Worm (Caenorhabditis elegans): ENCODE results near the gene cyn-11.

Gene cyn-11

DNA sequence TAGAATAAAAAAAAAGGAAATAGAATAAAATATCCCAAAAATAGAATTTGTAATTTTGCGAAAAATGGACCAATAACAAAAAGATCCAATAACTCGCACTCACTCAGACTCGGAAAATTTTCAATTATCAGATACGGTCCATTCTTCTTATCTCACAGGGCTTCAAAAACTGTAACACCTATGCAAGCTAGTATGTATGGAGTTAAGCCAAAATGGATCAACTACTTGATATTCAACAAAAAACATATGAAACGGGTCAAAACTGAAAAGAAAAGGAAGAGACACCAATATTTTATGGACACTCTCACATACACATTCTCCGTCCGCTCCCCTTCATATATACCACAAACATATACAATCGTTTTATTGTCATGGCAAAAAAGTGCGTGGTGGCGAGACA, 30.5 kb downstream of the cyn-11 start, which contains the start of gene C34C6.9:
Gene C34C6.9 (plus strand): TSS at position 301 of the 400 bp plus-strand sequence.
- no peak for TF ChIP-seq dpl-1 (GFP tag; optimal IDR thresholded peaks at IDR 0.05)
- TF ChIP-seq ztf-11 (tag; optimal IDR thresholded peaks at IDR 0.05): no peak
- TF ChIP-seq jun-1 (tag; optimal IDR thresholded peaks at IDR 0.05): no peak
- no peak for TF ChIP-seq ets-5 (GFP tag; IDR thresholded peaks at IDR 0.05)
- no peak for TF ChIP-seq ama-1 (optimal IDR thresholded peaks at IDR 0.05)
- no peak for TF ChIP-seq lin-35 (GFP tag; optimal IDR thresholded peaks at IDR 0.05)
- no peak for TF ChIP-seq Y116A8C.19 (tag; optimal IDR thresholded peaks at IDR 0.05; ENCODE audit: borderline replicate concordance)
- TF ChIP-seq elt-2 (tag; optimal IDR thresholded peaks at IDR 0.05): no peak
- TF ChIP-seq elt-3 (tag; optimal IDR thresholded peaks at IDR 0.05): no peak
- TF ChIP-seq C04F5.9 (tag; optimal IDR thresholded peaks at IDR 0.05): no peak
- no peak for TF ChIP-seq dsc-1 (tag; optimal IDR thresholded peaks at IDR 0.05)
- no peak for TF ChIP-seq tlp-1 (tag; optimal IDR thresholded peaks at IDR 0.05)
- TF ChIP-seq ceh-8 (GFP tag; optimal IDR thresholded peaks at IDR 0.05): no peak
- TF ChIP-seq grh-1 (GFP tag; IDR thresholded peaks at IDR 0.05): no peak

- TF ChIP-seq ztf-4 (tag; optimal IDR thresholded peaks at IDR 0.05): no peak
- TF ChIP-seq pax-3 (tag; optimal IDR thresholded peaks at IDR 0.05): no peak
- no peak for TF ChIP-seq zip-4 (GFP tag; optimal IDR thresholded peaks at IDR 0.05)
- TF ChIP-seq mab-9 (GFP tag; IDR thresholded peaks at IDR 0.05): no peak
- no peak for TF ChIP-seq F16B12.6 (tag; optimal IDR thresholded peaks at IDR 0.05)
- no peak for TF ChIP-seq C16A3.4 (tag; optimal IDR thresholded peaks at IDR 0.05)
- TF ChIP-seq sptf-1 (tag; optimal IDR thresholded peaks at IDR 0.05): no peak
- TF ChIP-seq jun-1 (tag; optimal IDR thresholded peaks at IDR 0.05): no peak
- no peak for TF ChIP-seq nhr-76 (tag; optimal IDR thresholded peaks at IDR 0.05)
Measured at ce11 chrII:8684824-8685223, 31.3 kb downstream of the cyn-11 start, which contains the start of gene hgap-2. Gene hgap-2 (minus strand): TSS chrII:8684924.

DNA sequence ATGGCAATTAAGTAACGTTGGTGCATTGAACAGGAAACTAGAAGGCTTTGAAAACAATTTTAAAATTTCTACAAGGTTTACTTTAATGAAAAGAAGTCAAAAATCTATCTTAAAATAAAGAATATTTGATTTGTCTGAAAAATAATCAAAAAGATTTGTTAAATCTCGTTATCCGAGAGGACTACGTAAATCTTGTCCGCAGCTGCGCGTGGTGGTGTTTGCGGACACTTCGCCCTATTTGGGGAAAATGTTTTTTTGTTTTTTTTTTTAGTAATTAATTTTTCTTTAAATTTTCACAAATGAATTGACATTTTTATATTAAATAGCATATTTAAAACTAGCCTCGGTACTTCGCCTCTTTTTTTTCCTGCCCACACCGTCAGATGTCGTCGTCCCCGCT, 32.1 kb downstream of the cyn-11 start:
- TF ChIP-seq nhr-12 (tag; optimal IDR thresholded peaks at IDR 0.05) (no peak), ztf-11 (tag; optimal IDR thresholded peaks at IDR 0.05) (peak in 1 of 2 experiments; percentile 24), lin-13 (GFP tag; optimal IDR thresholded peaks at IDR 0.05) (peak; percentile 5), egl-13 (tag; optimal IDR thresholded peaks at IDR 0.05) (peak; percentile 21), mef-2 (tag; optimal IDR thresholded peaks at IDR 0.05) (no peak), nhr-77 (tag; optimal IDR thresholded peaks at IDR 0.05) (no peak), nhr-19 (GFP tag; conservative IDR thresholded peaks at IDR 0.05) (peak; percentile 21; the same call in 1 of the 2 replicates), nhr-11 (tag; optimal IDR thresholded peaks at IDR 0.05) (no peak), Y116A8C.19 (tag; optimal IDR thresholded peaks at IDR 0.05; ENCODE audit: borderline replicate concordance) (no peak), mep-1 (tag; optimal IDR thresholded peaks at IDR 0.05) (peak; percentile 76), lin-39 (tag; optimal IDR thresholded peaks at IDR 0.05) (peak; percentile 18), ama-1 (optimal IDR thresholded peaks at IDR 0.05) (no peak), snu-23 (GFP tag; optimal IDR thresholded peaks at IDR 0.05) (peak; percentile 69), lin-14 (GFP tag; optimal IDR thresholded peaks at IDR 0.05) (peak; percentile 72), F16B12.6 (tag; optimal IDR thresholded peaks at IDR 0.05) (peak; percentile 90), fkh-8 (tag; optimal IDR thresholded peaks at IDR 0.05) (peak; percentile 42), rnt-1 (tag; optimal IDR thresholded peaks at IDR 0.05) (peak; percentile 74), ceh-88 (GFP tag; IDR thresholded peaks at IDR 0.05) (peak; percentile 15; the same call in 1 of the 2 replicates), efl-3 (GFP tag; optimal IDR thresholded peaks at IDR 0.05) (no peak), irx-1 (tag; optimal IDR thresholded peaks at IDR 0.05) (peak; percentile 1), nhr-90 (tag; optimal IDR thresholded peaks at IDR 0.05; ENCODE audit: poor library complexity) (peak; percentile 17), tbx-2 (tag; optimal IDR thresholded peaks at IDR 0.05) (no peak), nhr-20 (tag; optimal IDR thresholded peaks at IDR 0.05) (peak; percentile 56), xbp-1 (tag; optimal IDR thresholded peaks at IDR 0.05) (peak; percentile 46), lin-15B (tag; optimal IDR thresholded peaks at IDR 0.05) (peak; percentile 29), nhr-237 (tag; optimal IDR thresholded peaks at IDR 0.05) (no peak), hlh-4 (tag; optimal IDR thresholded peaks at IDR 0.05) (no peak), ceh-8 (GFP tag; optimal IDR thresholded peaks at IDR 0.05) (no peak), C16A3.4 (tag; optimal IDR thresholded peaks at IDR 0.05) (peak; percentile 53), unc-86 (tag; optimal IDR thresholded peaks at IDR 0.05) (peak; percentile 50), lin-35 (GFP tag; optimal IDR thresholded peaks at IDR 0.05) (peak; percentile 1 to 52), swsn-7 (tag; optimal IDR thresholded peaks at IDR 0.05) (peak; percentile 67), lsy-2 (tag; optimal IDR thresholded peaks at IDR 0.05) (peak; percentile 69 to 79), ceh-82 (tag; optimal IDR thresholded peaks at IDR 0.05) (peak; percentile 39 to 57 (median 44))
